Worm (Caenorhabditis elegans): ENCODE results near the gene dyf-2.

ce11 chrIII:13713807-13714206 is 27.6 kb upstream of the dyf-2 start:
- TF ChIP-seq zip-5 (tag; optimal IDR thresholded peaks at IDR 0.05) (no peak), tbx-2 (tag; optimal IDR thresholded peaks at IDR 0.05) (peak; percentile 58), pha-2 (tag; optimal IDR thresholded peaks at IDR 0.05) (no peak), pqm-1 (tag; optimal IDR thresholded peaks at IDR 0.05) (no peak), ceh-6 (GFP tag; optimal IDR thresholded peaks at IDR 0.05) (no peak), nfya-1 (tag; optimal IDR thresholded peaks at IDR 0.05) (no peak), ceh-9 (tag; optimal IDR thresholded peaks at IDR 0.05) (no peak), pha-4 (tag; optimal IDR thresholded peaks at IDR 0.05) (no peak), ama-1 (optimal IDR thresholded peaks at IDR 0.05) (no peak), lin-11 (tag; optimal IDR thresholded peaks at IDR 0.05) (no peak), ref-2 (tag; optimal IDR thresholded peaks at IDR 0.05) (peak; percentile 57), ceh-2 (tag; optimal IDR thresholded peaks at IDR 0.05) (no peak)
